Fruit fly (Drosophila melanogaster) whole organism: ENCODE results near the gene CG3457.

Experiments used
- CG8478 ChIP-seq: fragments of >200 bp; optimal IDR thresholded peaks from 2 replicates; lab custom pipeline; 2018; ENCODE audit warnings: inconsistent platforms
- Dll ChIP-seq: fragments of >200 bp; optimal IDR thresholded peaks from 2 replicates; lab custom pipeline; 2017
- EcR ChIP-seq, 2 experiments: fragments of >200 bp; optimal IDR thresholded peaks; 2 replicates each; lab custom pipeline; 2017; ENCODE audit warnings: missing biosample characterization in 2 of 2, missing genetic modification characterization in 2 of 2, missing genetic modification reagents in 2 of 2
- pan ChIP-seq: fragments of >200 bp; optimal IDR thresholded peaks from 2 replicates; lab custom pipeline; 2017
- psq ChIP-seq: fragments of >200 bp; optimal IDR thresholded peaks from 2 replicates; lab custom pipeline; 2017
- usp ChIP-seq: fragments of >200 bp; optimal IDR thresholded peaks from 2 replicates; lab custom pipeline; 2017; ENCODE audit warnings: missing biosample characterization, missing genetic modification characterization, mixed read lengths

Gene CG3457

dm6 chrX:2168485-2169199 lies 19.0 kb upstream of the CG3457 start:
- no peak for TF ChIP-seq EcR (GFP tag; optimal IDR thresholded peaks at IDR 0.05; lab: Kevin White, UChicago)
- TF ChIP-seq CG8478 = no peak
- TF ChIP-seq pan (lab: Kevin White, UChicago) = no peak
- no peak for TF ChIP-seq Dll
- no peak for TF ChIP-seq usp (GFP tag; lab: Kevin White, UChicago)
- no peak for TF ChIP-seq psq (lab: Kevin White, UChicago)

dm6 chrX:2170424-2170823 lies 17.2 kb upstream of the CG3457 start:
- TF ChIP-seq psq (lab: Kevin White, UChicago) = no peak

DNA sequence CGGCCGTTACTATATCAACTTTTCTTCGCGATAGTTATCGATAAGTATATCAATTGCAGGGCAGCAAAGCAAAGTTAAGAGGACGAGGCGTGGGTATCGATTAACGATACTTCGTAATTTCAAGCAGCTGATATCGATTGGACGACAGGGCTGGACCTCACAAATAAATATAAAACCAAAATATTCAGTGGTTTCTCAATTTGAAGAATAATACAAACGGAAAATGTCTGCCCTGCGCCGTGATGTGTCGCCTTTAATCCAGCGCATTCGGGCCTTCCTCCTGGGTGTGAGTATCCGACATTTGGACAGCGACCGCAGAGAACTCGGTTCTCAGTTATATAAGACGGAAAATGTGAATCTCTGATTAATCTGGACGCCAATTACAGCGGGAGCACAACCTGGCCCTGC lies 15.2 kb upstream of the CG3457 start, which contains the start of gene ND-B14.5A:
TSS of gene ND-B14.5A (plus strand) at position 107 of the 408 bp plus-strand sequence.
- TF ChIP-seq EcR (GFP tag; optimal IDR thresholded peaks at IDR 0.05; lab: Kevin White, UChicago) = no peak
- TF ChIP-seq CG8478 = no peak
- TF ChIP-seq pan (lab: Kevin White, UChicago) = no peak
- no peak for TF ChIP-seq psq (lab: Kevin White, UChicago)
- no peak for TF ChIP-seq Dll
- no peak for TF ChIP-seq usp (GFP tag; lab: Kevin White, UChicago)

dm6 chrX:2175265-2175795 lies 12.3 kb upstream of the CG3457 start, which contains the start of gene Cyp4d14:
Gene Cyp4d14 (minus strand): TSS chrX:2175315.
- TF ChIP-seq EcR (GFP tag; optimal IDR thresholded peaks at IDR 0.05; lab: Kevin White, UChicago) (no peak), usp (GFP tag; lab: Kevin White, UChicago) (no peak), psq (lab: Kevin White, UChicago) (no peak), Dll (no peak), CG8478 (no peak), pan (lab: Kevin White, UChicago) (no peak)

dm6 chrX:2175956-2176469 lies 11.6 kb upstream of the CG3457 start, which contains the start of gene Cyp4d2:
Gene Cyp4d2 (plus strand): TSS chrX:2176006.
- TF ChIP-seq CG8478 (no peak), EcR (GFP tag; optimal IDR thresholded peaks at IDR 0.05; lab: Kevin White, UChicago) (no peak), Dll (no peak), pan (lab: Kevin White, UChicago) (no peak), psq (lab: Kevin White, UChicago) (no peak), usp (GFP tag; lab: Kevin White, UChicago) (no peak)

dm6 chrX:2178802-2179201 lies 8.8 kb upstream of the CG3457 start, which contains the start of gene Cyp4ae1:
Gene Cyp4ae1 (plus strand): TSS chrX:2179007.
- no peak for TF ChIP-seq pan (lab: Kevin White, UChicago)
- no peak for TF ChIP-seq usp (GFP tag; lab: Kevin White, UChicago)
- no peak for TF ChIP-seq psq (lab: Kevin White, UChicago)
- TF ChIP-seq CG8478 = no peak
- TF ChIP-seq Dll = no peak
- no peak for TF ChIP-seq EcR (GFP tag; optimal IDR thresholded peaks at IDR 0.05; lab: Kevin White, UChicago)

dm6 chrX:2180750-2181261 lies 6.8 kb upstream of the CG3457 start, which contains the start of gene pn:
Gene pn (plus strand): TSS chrX:2181211.
- no peak for TF ChIP-seq pan (lab: Kevin White, UChicago)
- no peak for TF ChIP-seq CG8478
- no peak for TF ChIP-seq usp (GFP tag; lab: Kevin White, UChicago)
- TF ChIP-seq psq (lab: Kevin White, UChicago) = no peak
- no peak for TF ChIP-seq EcR (GFP tag; optimal IDR thresholded peaks at IDR 0.05; lab: Kevin White, UChicago)
- no peak for TF ChIP-seq Dll

dm6 chrX:2184563-2184962 lies 3.1 kb upstream of the CG3457 start, which contains the start of the genes Nmd3 and CG17776:
Gene Nmd3 (minus strand): TSS chrX:2184668.
Gene CG17776 (plus strand): TSS chrX:2184725.
- no peak for TF ChIP-seq EcR (GFP tag; optimal IDR thresholded peaks at IDR 0.05; lab: Kevin White, UChicago)
- no peak for TF ChIP-seq pan (lab: Kevin White, UChicago)
- TF ChIP-seq usp (GFP tag; lab: Kevin White, UChicago) = no peak
- TF ChIP-seq psq (lab: Kevin White, UChicago) = no peak
- TF ChIP-seq CG8478 = no peak
- TF ChIP-seq Dll = no peak

- no peak for TF ChIP-seq CG8478
- TF ChIP-seq pan (lab: Kevin White, UChicago) = no peak
- no peak for TF ChIP-seq Dll
- TF ChIP-seq usp (GFP tag; lab: Kevin White, UChicago) = no peak
- TF ChIP-seq EcR (GFP tag; optimal IDR thresholded peaks at IDR 0.05; lab: Kevin White, UChicago) = no peak
- TF ChIP-seq psq (lab: Kevin White, UChicago) = no peak
Observed at dm6 chrX:2186555-2186954, 1.1 kb upstream of the CG3457 start, which contains the start of gene CG17777. Gene CG17777 (plus strand): TSS chrX:2186855.

dm6 chrX:2188888-2189287 lies 1.3 kb downstream of the CG3457 start, which contains the start of gene Mct1:
Gene Mct1 (plus strand): TSS chrX:2189188.
- TF ChIP-seq psq (lab: Kevin White, UChicago) = no peak
- TF ChIP-seq pan (lab: Kevin White, UChicago) = no peak
- no peak for TF ChIP-seq Dll

- TF ChIP-seq pan (lab: Kevin White, UChicago) = no peak
- no peak for TF ChIP-seq psq (lab: Kevin White, UChicago)
- TF ChIP-seq usp (GFP tag; lab: Kevin White, UChicago) = no peak
- TF ChIP-seq EcR (GFP tag; optimal IDR thresholded peaks at IDR 0.05; lab: Kevin White, UChicago) = no peak
- TF ChIP-seq CG8478 = no peak
- TF ChIP-seq Dll = no peak
Observed at dm6 chrX:2191896-2192295, 4.3 kb downstream of the CG3457 start.

DNA sequence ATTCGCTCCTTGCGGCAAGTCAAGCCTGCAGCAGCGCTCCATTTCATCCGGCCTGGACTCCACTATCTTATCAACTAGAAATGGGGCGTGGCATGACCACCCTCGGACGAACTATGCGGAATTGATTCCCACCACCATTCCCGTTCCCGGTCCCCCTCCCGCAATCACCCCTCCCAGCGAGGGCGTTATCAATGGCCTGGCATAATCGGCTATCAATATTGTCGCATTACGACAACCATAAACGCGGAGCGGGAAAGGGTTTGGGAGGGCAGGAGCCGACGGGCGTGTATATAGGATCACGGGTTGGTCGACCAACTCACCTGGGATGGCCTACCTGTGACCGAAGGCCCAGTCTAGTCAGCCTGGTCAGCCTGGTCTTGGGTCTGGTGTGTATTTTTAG lies 5.5 kb downstream of the CG3457 start:
- TF ChIP-seq Dll (no peak), psq (lab: Kevin White, UChicago) (no peak), CG8478 (no peak), pan (lab: Kevin White, UChicago) (no peak), usp (GFP tag; lab: Kevin White, UChicago) (no peak), EcR (GFP tag; optimal IDR thresholded peaks at IDR 0.05; lab: Kevin White, UChicago) (no peak)
